Fruit fly (Drosophila melanogaster): ENCODE data around the gene CG12506.
A peak's percentile ranks its signal among the peaks of the same experiment; 100 is the strongest.

Gene CG12506

DNA sequence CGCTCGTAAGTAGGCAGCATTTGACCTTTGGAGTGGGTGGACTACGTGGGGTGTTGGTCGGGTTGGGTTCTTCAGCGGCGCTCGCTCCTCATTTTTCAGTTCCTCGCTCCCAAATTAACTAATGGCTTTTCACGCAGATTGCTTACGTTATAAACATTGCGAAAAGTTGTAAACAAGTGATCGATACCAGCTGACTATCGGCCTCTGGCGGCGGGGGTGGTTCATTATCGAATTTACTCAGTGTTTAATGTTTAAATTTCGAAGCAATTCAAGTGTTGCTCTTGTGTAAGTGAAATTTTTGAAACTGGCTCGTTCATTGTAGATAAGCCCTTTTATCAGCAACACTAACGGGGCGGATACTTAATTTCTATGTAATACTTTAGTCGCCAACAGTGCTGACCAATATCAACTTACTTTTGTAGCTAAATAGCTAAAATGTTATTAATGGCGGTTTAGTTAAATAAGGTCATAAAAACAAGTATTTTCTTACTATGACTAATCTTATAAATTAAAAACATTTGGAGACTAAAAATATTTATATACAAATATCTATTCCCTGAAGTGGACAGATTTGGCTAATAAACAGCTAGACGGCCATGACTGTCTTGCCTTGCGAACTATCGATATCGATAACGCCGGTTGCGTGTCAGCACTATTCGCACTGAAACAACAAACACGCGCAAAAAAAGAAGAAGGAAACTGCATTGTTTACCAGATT, 46.1 kb downstream of the CG12506 start, which contains the start of the genes PGAP2 and Clp (continued):
- TF ChIP-seq CG17802 (tag; optimal IDR thresholded peaks at IDR 0.05) (peak; percentile 24), bigmax (GFP tag; optimal IDR thresholded peaks at IDR 0.05) (no peak), Eip74EF (GFP tag; optimal IDR thresholded peaks at IDR 0.05) (no peak), trem (tag; optimal IDR thresholded peaks at IDR 0.05) (peak; percentile 71), pfk (GFP tag; optimal IDR thresholded peaks at IDR 0.05) (no peak), hkb (optimal IDR thresholded peaks at IDR 0.05) (no peak), hkb (GFP tag; IDR thresholded peaks at IDR 0.05) (peak; percentile 58; the same call in 1 of the 2 replicates), Ssrp (tag; optimal IDR thresholded peaks at IDR 0.05) (peak; percentile 83), CG10321 (GFP tag; IDR thresholded peaks at IDR 0.05) (no peak), cad (GFP tag; optimal IDR thresholded peaks at IDR 0.05) (no peak), CG31224 (GFP tag; IDR thresholded peaks at IDR 0.05) (peak; percentile 67), Atf6 (GFP tag; IDR thresholded peaks at IDR 0.05) (peak; percentile 72), Spps (tag; optimal IDR thresholded peaks at IDR 0.05) (peak; percentile 57), ken (GFP tag; IDR thresholded peaks at IDR 0.05) (peak; percentile 75), CG2889 (GFP tag; IDR thresholded peaks at IDR 0.05) (peak; percentile 59; the same call in 2 of the 3 replicates), scrt (GFP tag; optimal IDR thresholded peaks at IDR 0.05) (no peak), CG10366 (GFP tag; IDR thresholded peaks at IDR 0.05) (peak; percentile 71), CG3995 (GFP tag; optimal IDR thresholded peaks at IDR 0.05) (peak; percentile 9), CG4854 (GFP tag; optimal IDR thresholded peaks at IDR 0.05) (peak; percentile 20), bcd (GFP tag; optimal IDR thresholded peaks at IDR 0.05) (peak; percentile 73), CG13894 (tag; optimal IDR thresholded peaks at IDR 0.05) (no peak), Mad (GFP tag; optimal IDR thresholded peaks at IDR 0.05) (peak; percentile 65), stc (GFP tag; IDR thresholded peaks at IDR 0.05) (peak; percentile 54; the same call in 1 of the 2 replicates), NC2β (GFP tag; optimal IDR thresholded peaks at IDR 0.05) (no peak), ash1 (GFP tag; optimal IDR thresholded peaks at IDR 0.05) (no peak), al (GFP tag; IDR thresholded peaks at IDR 0.05) (peak; percentile 67), kah (GFP tag; optimal IDR thresholded peaks at IDR 0.05) (no peak), her (GFP tag; optimal IDR thresholded peaks at IDR 0.05) (no peak), lab (GFP tag; optimal IDR thresholded peaks at IDR 0.05) (no peak), Xbp1 (GFP tag; optimal IDR thresholded peaks at IDR 0.05) (peak; percentile 81), Myb (GFP tag; optimal IDR thresholded peaks at IDR 0.05) (no peak), Usf (GFP tag; optimal IDR thresholded peaks at IDR 0.05) (peak; percentile 49), sc (optimal IDR thresholded peaks at IDR 0.05) (no peak), sc (GFP tag; optimal IDR thresholded peaks at IDR 0.05) (peak; percentile 45), gem (tag; optimal IDR thresholded peaks at IDR 0.05) (peak; percentile 89), CG3847 (GFP tag; IDR thresholded peaks at IDR 0.05) (peak; percentile 79), stwl (tag; optimal IDR thresholded peaks at IDR 0.05) (peak; percentile 42), CG17612 (GFP tag; IDR thresholded peaks at IDR 0.05) (0 out of 2 replicates have a peak, but pooled peaks have one; percentile 22), CG7372 (GFP tag; IDR thresholded peaks at IDR 0.05) (peak; percentile 93), kni (GFP tag; optimal IDR thresholded peaks at IDR 0.05) (no peak), CG34224 (GFP tag; IDR thresholded peaks at IDR 0.05; ENCODE audit: partially characterized antibody) (no peak; the same call in 2 of the 3 replicates), CG30020 (tag; optimal IDR thresholded peaks at IDR 0.05) (peak; percentile 60), fd102C (GFP tag; optimal IDR thresholded peaks at IDR 0.05) (peak; percentile 13), CG4360 (GFP tag; IDR thresholded peaks at IDR 0.05) (peak; percentile 71), lilli (GFP tag; optimal IDR thresholded peaks at IDR 0.05) (peak; percentile 82), Atf-2 (GFP tag; optimal IDR thresholded peaks at IDR 0.05) (peak; percentile 30), CG4282 (GFP tag; optimal IDR thresholded peaks at IDR 0.05) (no peak), Hmx (GFP tag; optimal IDR thresholded peaks at IDR 0.05) (no peak), Dref (GFP tag; IDR thresholded peaks at IDR 0.05) (peak; percentile 74), CG3407 (GFP tag; optimal IDR thresholded peaks at IDR 0.05) (peak; percentile 29)
